Worm (Caenorhabditis elegans) whole organism, mixed stage, embryonic: ENCODE data around the gene his-24.

Experiments
- ceh-43 ChIP-seq: fragments of 200-800 bp; sonication (Bioruptor generic); optimal IDR thresholded peaks from 2 replicates; lab custom pipeline; 2018; ENCODE audit warnings: mild to moderate bottlenecking, missing genetic modification characterization, moderate library complexity, missing compliant biosample characterization
- mab-5 ChIP-seq: fragments of 150-350 bp; optimal IDR thresholded peaks from 2 replicates; lab custom pipeline; 2014; ENCODE audit warnings: missing biosample characterization, missing genetic modification characterization
- nhr-12 ChIP-seq: fragments of 150-350 bp; optimal IDR thresholded peaks from 2 replicates; lab custom pipeline; 2014; ENCODE audit warnings: missing biosample characterization, missing genetic modification characterization
- nhr-76 ChIP-seq: sonication (generic microtip); optimal IDR thresholded peaks from 2 replicates; lab custom pipeline; 2017; ENCODE audit warnings: missing biosample characterization, missing genetic modification characterization
- pha-4 ChIP-seq: fragments of 150-350 bp; optimal IDR thresholded peaks from 2 replicates; lab custom pipeline; 2018; ENCODE audit warnings: missing biosample characterization, missing genetic modification reagents, missing genetic modification characterization
- snpc-4 ChIP-seq: fragments of 150-350 bp; optimal IDR thresholded peaks from 2 replicates; lab custom pipeline; 2014; ENCODE audit warnings: missing biosample characterization, missing genetic modification characterization
- ztf-11 ChIP-seq: fragments of 150-350 bp; optimal IDR thresholded peaks from 2 replicates; lab custom pipeline; 2014; ENCODE audit warnings: missing biosample characterization, missing genetic modification characterization

DNA sequence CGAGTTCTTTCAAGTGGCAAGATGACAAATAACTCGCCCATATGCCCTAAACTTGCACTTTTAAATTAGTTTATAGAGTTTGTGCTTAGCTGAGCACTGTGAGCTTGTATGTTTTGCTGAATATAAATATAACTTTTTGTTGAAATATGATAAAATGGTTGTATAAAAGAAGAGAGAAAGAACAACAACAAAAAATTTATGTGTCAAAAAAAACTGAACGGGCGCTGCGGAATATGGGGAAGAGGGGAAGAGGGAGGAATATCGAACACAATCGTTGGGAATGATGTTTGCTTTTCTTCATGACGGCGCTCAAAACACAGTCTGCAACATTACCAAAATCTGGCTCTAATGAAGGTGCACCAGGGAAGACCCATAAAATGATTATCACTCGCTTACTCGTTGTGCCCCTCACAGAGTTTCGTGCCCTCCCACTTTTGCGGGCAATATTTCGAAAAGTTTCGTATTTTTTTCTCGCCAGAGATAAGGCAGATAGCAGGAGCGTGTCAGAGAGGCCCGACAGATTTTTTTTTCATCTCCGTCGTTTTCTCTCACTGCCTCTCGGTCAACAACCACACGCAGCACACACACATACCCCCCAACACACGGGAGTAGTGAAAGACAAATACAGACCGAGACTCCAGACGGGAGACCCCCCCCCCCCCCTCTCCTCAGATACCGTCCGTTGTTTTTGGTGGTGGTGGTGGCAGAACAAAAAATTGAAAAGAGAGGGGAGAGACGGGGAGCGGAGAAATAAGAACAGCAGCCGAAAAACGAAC is 15.9 kb downstream of the his-24 start:
- TF ChIP-seq ceh-43 (GFP tag; lab: Kevin White, UChicago) (no peak), pha-4 (tag; lab: Kevin White, UChicago) (no peak), nhr-76 (tag; lab: Kevin White, UChicago) (no peak), nhr-12 (tag; lab: Kevin White, UChicago) (no peak), mab-5 (no peak), snpc-4 (tag; lab: Kevin White, UChicago) (no peak), ztf-11 (tag; lab: Kevin White, UChicago) (no peak)
